Fruit fly (Drosophila melanogaster) S2 (cell line): ENCODE data around the gene CG32669.
A peak's percentile ranks its signal among the peaks of the same experiment; 100 is the strongest.

Experiments used
- CG8478 ChIP-seq: fragments of >200 bp; optimal IDR thresholded peaks from 2 replicates; lab custom pipeline; 2018
- CTCF ChIP-seq, 2 experiments: fragments of >200 bp; optimal IDR thresholded peaks; 2 replicates each; lab custom pipeline; 2018

CG32669 gene

dm6 chrX:10844807-10845206 lies at the start of gene CG32669:
Gene CG32669 (minus strand): TSS chrX:10845081.
- TF ChIP-seq CTCF (optimal IDR thresholded peaks at IDR 0.05; lab: Kevin White, UChicago) (no peak), CG8478 (lab: Kevin White, UChicago) (no peak)

- TF ChIP-seq CTCF (optimal IDR thresholded peaks at IDR 0.05; lab: Kevin White, UChicago): no peak
- no peak for TF ChIP-seq CG8478 (lab: Kevin White, UChicago)
Measured at dm6 chrX:10893208-10893607, 48.3 kb upstream of the CG32669 start.

dm6 chrX:10891150-10891549 lies 46.3 kb upstream of the CG32669 start, which contains the start of gene Ork1:
Gene Ork1 (minus strand): TSS chrX:10891250.
- TF ChIP-seq CG8478 (lab: Kevin White, UChicago) (no peak), CTCF (optimal IDR thresholded peaks at IDR 0.05; lab: Kevin White, UChicago) (no peak)

dm6 chrX:10889955-10890617 lies 45.2 kb upstream of the CG32669 start:
- TF ChIP-seq CTCF (optimal IDR thresholded peaks at IDR 0.05; lab: Kevin White, UChicago): no peak
- TF ChIP-seq CG8478 (lab: Kevin White, UChicago): no peak

dm6 chrX:10887643-10888042 lies 42.8 kb upstream of the CG32669 start:
- TF ChIP-seq CG8478 (lab: Kevin White, UChicago): no peak
- TF ChIP-seq CTCF (optimal IDR thresholded peaks at IDR 0.05; lab: Kevin White, UChicago): no peak

dm6 chrX:10886418-10886817 lies 41.5 kb upstream of the CG32669 start:
- no peak for TF ChIP-seq CG8478 (lab: Kevin White, UChicago)

- TF ChIP-seq CG8478 (lab: Kevin White, UChicago): no peak
- no peak for TF ChIP-seq CTCF (optimal IDR thresholded peaks at IDR 0.05; lab: Kevin White, UChicago)
Measured at dm6 chrX:10883740-10884139, 38.9 kb upstream of the CG32669 start.

- no peak for TF ChIP-seq CTCF (optimal IDR thresholded peaks at IDR 0.05; lab: Kevin White, UChicago)
- no peak for TF ChIP-seq CG8478 (lab: Kevin White, UChicago)
Measured at dm6 chrX:10882786-10883185, 37.9 kb upstream of the CG32669 start.

- TF ChIP-seq CG8478 (lab: Kevin White, UChicago) (no peak), CTCF (optimal IDR thresholded peaks at IDR 0.05; lab: Kevin White, UChicago) (no peak)
Measured at dm6 chrX:10877087-10877935, 32.4 kb upstream of the CG32669 start, which contains the start of gene CG1637. Gene CG1637 (minus strand): TSS chrX:10877893.

dm6 chrX:10876451-10876850 lies 31.6 kb upstream of the CG32669 start:
- no peak for TF ChIP-seq CTCF (optimal IDR thresholded peaks at IDR 0.05; lab: Kevin White, UChicago)
- TF ChIP-seq CG8478 (lab: Kevin White, UChicago): no peak

dm6 chrX:10869045-10869444 lies 24.2 kb upstream of the CG32669 start, which contains the start of gene CG2157:
Gene CG2157 (plus strand): TSS chrX:10869284.
- TF ChIP-seq CTCF (optimal IDR thresholded peaks at IDR 0.05; lab: Kevin White, UChicago) (no peak), CG8478 (lab: Kevin White, UChicago) (no peak)

dm6 chrX:10867692-10868091 lies 22.8 kb upstream of the CG32669 start:
- no peak for TF ChIP-seq CTCF (optimal IDR thresholded peaks at IDR 0.05; lab: Kevin White, UChicago)
- no peak for TF ChIP-seq CG8478 (lab: Kevin White, UChicago)

- TF ChIP-seq CG8478 (lab: Kevin White, UChicago): no peak
- peak in 1 of 2 experiments; percentile 14 for TF ChIP-seq CTCF (optimal IDR thresholded peaks at IDR 0.05; lab: Kevin White, UChicago)
Measured at dm6 chrX:10865580-10866331, 20.9 kb upstream of the CG32669 start.

dm6 chrX:10857853-10858252 lies 13.0 kb upstream of the CG32669 start:
- TF ChIP-seq CTCF (optimal IDR thresholded peaks at IDR 0.05; lab: Kevin White, UChicago) (no peak), CG8478 (lab: Kevin White, UChicago) (no peak)
